Worm (Caenorhabditis elegans) whole organism, L3 larva: Measurements from ENCODE around the gene K11H3.3.

Experiments
- R02D3.7 ChIP-seq: fragments of 150-350 bp; optimal IDR thresholded peaks from 2 replicates; lab custom pipeline; 2014; ENCODE audit warnings: missing biosample characterization, missing genetic modification characterization
- ZK546.5 ChIP-seq: sonication (generic microtip); optimal IDR thresholded peaks from 2 replicates; lab custom pipeline; 2017; ENCODE audit warnings: missing biosample characterization, missing genetic modification characterization
- aly-2 ChIP-seq: fragments of 150-350 bp; optimal IDR thresholded peaks from 2 replicates; lab custom pipeline; 2014; ENCODE audit warnings: missing biosample characterization, missing genetic modification characterization
- ama-1 ChIP-seq: fragments of 150-350 bp; optimal IDR thresholded peaks from 2 replicates; lab custom pipeline; 2018
- ceh-16 ChIP-seq: sonication (generic microtip); optimal IDR thresholded peaks from 2 replicates; lab custom pipeline; 2017; ENCODE audit warnings: missing biosample characterization, missing genetic modification characterization
- ceh-28 ChIP-seq: fragments of 150-350 bp; optimal IDR thresholded peaks from 2 replicates; lab custom pipeline; 2014; ENCODE audit warnings: missing biosample characterization, missing genetic modification reagents, missing genetic modification characterization
- ceh-82 ChIP-seq: fragments of 150-350 bp; optimal IDR thresholded peaks from 2 replicates; lab custom pipeline; 2014; ENCODE audit warnings: missing biosample characterization, missing genetic modification characterization
- ceh-9 ChIP-seq: sonication (generic microtip); optimal IDR thresholded peaks from 2 replicates; lab custom pipeline; 2018; ENCODE audit warnings: missing biosample characterization, missing genetic modification characterization
- daf-12 ChIP-seq: fragments of 150-350 bp; optimal IDR thresholded peaks from 2 replicates; lab custom pipeline; 2014; ENCODE audit warnings: missing biosample characterization, missing genetic modification reagents, missing genetic modification characterization
- egl-27 ChIP-seq: sonication (generic microtip); optimal IDR thresholded peaks from 4 replicates; lab custom pipeline; 2017; ENCODE audit warnings: missing biosample characterization, missing genetic modification reagents, missing genetic modification characterization
- elt-1 ChIP-seq: fragments of 150-350 bp; optimal IDR thresholded peaks from 2 replicates; lab custom pipeline; 2014; ENCODE audit warnings: missing biosample characterization, missing genetic modification characterization
- elt-2 ChIP-seq: sonication (generic microtip); optimal IDR thresholded peaks from 2 replicates; lab custom pipeline; 2016; ENCODE audit warnings: missing genetic modification reagents, mild to moderate bottlenecking, missing genetic modification characterization, missing compliant biosample characterization
- elt-3 ChIP-seq, 3 experiments: fragments of 150-350 bp in 1 of 3; sonication (generic microtip) in 2 of 3; optimal IDR thresholded peaks; 2 replicates in 2 of 3; 4 replicates in 1 of 3; lab custom pipeline; 2014 to 2017; ENCODE audit warnings: missing biosample characterization in 3 of 3, missing genetic modification characterization in 3 of 3
- eor-1 ChIP-seq, 2 experiments: fragments of 150-350 bp; optimal IDR thresholded peaks; 2 replicates each; lab custom pipeline; 2014 to 2018; ENCODE audit warnings: missing biosample characterization in 2 of 2, missing genetic modification characterization in 2 of 2
- fkh-10 ChIP-seq: sonication (generic microtip); optimal IDR thresholded peaks from 2 replicates; lab custom pipeline; 2017; ENCODE audit warnings: missing biosample characterization, missing genetic modification reagents, missing genetic modification characterization
- fkh-2 ChIP-seq: fragments of 150-350 bp; optimal IDR thresholded peaks from 2 replicates; lab custom pipeline; 2014; ENCODE audit warnings: missing biosample characterization, missing genetic modification reagents, missing genetic modification characterization
- fos-1 ChIP-seq: fragments of 150-350 bp; optimal IDR thresholded peaks from 2 replicates; lab custom pipeline; 2014; ENCODE audit warnings: missing biosample characterization, missing genetic modification characterization
- hmg-11 ChIP-seq: sonication (generic microtip); optimal IDR thresholded peaks from 2 replicates; lab custom pipeline; 2016; ENCODE audit warnings: missing genetic modification characterization, missing compliant biosample characterization
- jun-1 ChIP-seq: fragments of 150-350 bp; optimal IDR thresholded peaks from 2 replicates; lab custom pipeline; 2014; ENCODE audit warnings: missing biosample characterization, missing genetic modification reagents, missing genetic modification characterization
- lin-39 ChIP-seq: fragments of 150-350 bp; optimal IDR thresholded peaks from 2 replicates; lab custom pipeline; 2018; ENCODE audit warnings: missing biosample characterization, missing genetic modification reagents, missing genetic modification characterization
- lsy-12 ChIP-seq: sonication (generic microtip); optimal IDR thresholded peaks from 2 replicates; lab custom pipeline; 2016; ENCODE audit warnings: mild to moderate bottlenecking, missing genetic modification characterization, missing compliant biosample characterization
- mml-1 ChIP-seq: fragments of 150-350 bp; sonication (generic microtip); optimal IDR thresholded peaks from 3 replicates; lab custom pipeline; 2014; ENCODE audit warnings: missing biosample characterization, missing genetic modification characterization
- nhr-11 ChIP-seq: fragments of 150-350 bp; optimal IDR thresholded peaks from 2 replicates; lab custom pipeline; 2014; ENCODE audit warnings: missing biosample characterization, missing genetic modification characterization
- nhr-12 ChIP-seq: fragments of 150-350 bp; optimal IDR thresholded peaks from 2 replicates; lab custom pipeline; 2014; ENCODE audit warnings: missing biosample characterization, missing genetic modification characterization
- nhr-23 ChIP-seq: fragments of 150-350 bp; optimal IDR thresholded peaks from 2 replicates; lab custom pipeline; 2014; ENCODE audit warnings: missing biosample characterization, missing genetic modification reagents, missing genetic modification characterization
- nhr-25 ChIP-seq: sonication (generic microtip); optimal IDR thresholded peaks from 2 replicates; lab custom pipeline; 2017; ENCODE audit warnings: missing biosample characterization, missing genetic modification characterization
- nhr-28 ChIP-seq: fragments of 150-350 bp; optimal IDR thresholded peaks from 2 replicates; lab custom pipeline; 2014; ENCODE audit warnings: missing biosample characterization, missing genetic modification characterization
- nhr-76 ChIP-seq: fragments of 150-350 bp; sonication (generic microtip); optimal IDR thresholded peaks from 5 replicates; lab custom pipeline; 2014; ENCODE audit warnings: missing biosample characterization, missing genetic modification characterization
- nhr-77 ChIP-seq: fragments of 150-350 bp; optimal IDR thresholded peaks from 2 replicates; lab custom pipeline; 2014; ENCODE audit warnings: missing biosample characterization, missing genetic modification characterization
- pha-4 ChIP-seq: fragments of 150-350 bp; optimal IDR thresholded peaks from 2 replicates; lab custom pipeline; 2014; ENCODE audit warnings: missing biosample characterization, missing genetic modification reagents, missing genetic modification characterization
- pqm-1 ChIP-seq: fragments of 150-350 bp; optimal IDR thresholded peaks from 2 replicates; lab custom pipeline; 2017; ENCODE audit warnings: missing biosample characterization, missing genetic modification characterization, inconsistent platforms
- skn-1 ChIP-seq: fragments of 150-350 bp; optimal IDR thresholded peaks from 2 replicates; lab custom pipeline; 2014; ENCODE audit warnings: missing biosample characterization, missing genetic modification characterization
- snpc-4 ChIP-seq: fragments of 150-350 bp; optimal IDR thresholded peaks from 2 replicates; lab custom pipeline; 2014; ENCODE audit warnings: missing biosample characterization, missing genetic modification characterization
- tbx-2 ChIP-seq: sonication (generic microtip); optimal IDR thresholded peaks from 2 replicates; lab custom pipeline; 2016; ENCODE audit warnings: mild to moderate bottlenecking, missing genetic modification characterization, missing compliant biosample characterization
- unc-39 ChIP-seq: sonication (generic microtip); optimal IDR thresholded peaks from 4 replicates; lab custom pipeline; 2017; ENCODE audit warnings: missing biosample characterization, missing genetic modification characterization
- unc-62 ChIP-seq: fragments of 150-350 bp; sonication (generic microtip); optimal IDR thresholded peaks from 4 replicates; lab custom pipeline; 2014; ENCODE audit warnings: missing biosample characterization, missing genetic modification reagents, missing genetic modification characterization
- zag-1 ChIP-seq: fragments of 150-350 bp; optimal IDR thresholded peaks from 2 replicates; lab custom pipeline; 2014; ENCODE audit warnings: missing biosample characterization, missing genetic modification characterization
- ztf-11 ChIP-seq: fragments of 150-350 bp; optimal IDR thresholded peaks from 2 replicates; lab custom pipeline; 2014; ENCODE audit warnings: missing biosample characterization, missing genetic modification characterization

K11H3.3 gene

ce11 chrIII:9848603-9849002, 3.1 kb upstream of the K11H3.3 start:
- TF ChIP-seq mml-1 (no peak), nhr-12 (tag; lab: Kevin White, UChicago) (no peak), fos-1 (tag; lab: Kevin White, UChicago) (no peak), nhr-23 (tag; lab: Kevin White, UChicago) (no peak), nhr-11 (tag; lab: Kevin White, UChicago) (no peak), R02D3.7 (tag; lab: Kevin White, UChicago) (no peak), ZK546.5 (no peak), unc-39 (no peak), pha-4 (tag; lab: Kevin White, UChicago) (no peak), unc-62 (no peak), nhr-76 (tag; lab: Kevin White, UChicago) (no peak), zag-1 (tag; lab: Kevin White, UChicago) (no peak), daf-12 (tag; lab: Kevin White, UChicago) (no peak)

- TF ChIP-seq tbx-2 (tag; lab: Kevin White, UChicago), result no peak
- no peak for TF ChIP-seq eor-1 (tag; optimal IDR thresholded peaks at IDR 0.05; lab: Kevin White, UChicago)
- TF ChIP-seq ZK546.5, result no peak
- TF ChIP-seq aly-2 (tag; lab: Kevin White, UChicago), result no peak
- peak; percentile 75 for TF ChIP-seq pha-4 (tag; lab: Kevin White, UChicago)
- peak; percentile 67 for TF ChIP-seq skn-1 (tag; lab: Kevin White, UChicago)
- peak in 2 of 3 experiments; percentile 9 to 57 for TF ChIP-seq elt-3 (tag; optimal IDR thresholded peaks at IDR 0.05; lab: Kevin White, UChicago)
- no peak for TF ChIP-seq mml-1
- no peak for TF ChIP-seq hmg-11 (tag; lab: Kevin White, UChicago)
- TF ChIP-seq nhr-28, result no peak
- TF ChIP-seq elt-2 (tag; lab: Kevin White, UChicago), result peak; percentile 77
- peak; percentile 59 for TF ChIP-seq ceh-28 (tag; lab: Kevin White, UChicago)
- TF ChIP-seq pqm-1 (tag; lab: Kevin White, UChicago), result peak; percentile 82
Observed at ce11 chrIII:9849950-9850349, 1.7 kb upstream of the K11H3.3 start.

- TF ChIP-seq nhr-23 (tag; lab: Kevin White, UChicago) (no peak), ceh-9 (tag; lab: Kevin White, UChicago) (no peak), nhr-25 (no peak), ceh-82 (tag; lab: Kevin White, UChicago) (no peak), elt-2 (tag; lab: Kevin White, UChicago) (peak; percentile 21), unc-62 (no peak), pqm-1 (tag; lab: Kevin White, UChicago) (peak; percentile 49), elt-1 (tag; lab: Kevin White, UChicago) (no peak), egl-27 (tag; lab: Kevin White, UChicago) (no peak), fos-1 (tag; lab: Kevin White, UChicago) (no peak), fkh-2 (no peak), fkh-10 (GFP tag; lab: Kevin White, UChicago) (no peak), nhr-76 (tag; lab: Kevin White, UChicago) (no peak), ztf-11 (tag; lab: Kevin White, UChicago) (no peak)
Observed at ce11 chrIII:9850877-9851276, 777 bp upstream of the K11H3.3 start.

DNA sequence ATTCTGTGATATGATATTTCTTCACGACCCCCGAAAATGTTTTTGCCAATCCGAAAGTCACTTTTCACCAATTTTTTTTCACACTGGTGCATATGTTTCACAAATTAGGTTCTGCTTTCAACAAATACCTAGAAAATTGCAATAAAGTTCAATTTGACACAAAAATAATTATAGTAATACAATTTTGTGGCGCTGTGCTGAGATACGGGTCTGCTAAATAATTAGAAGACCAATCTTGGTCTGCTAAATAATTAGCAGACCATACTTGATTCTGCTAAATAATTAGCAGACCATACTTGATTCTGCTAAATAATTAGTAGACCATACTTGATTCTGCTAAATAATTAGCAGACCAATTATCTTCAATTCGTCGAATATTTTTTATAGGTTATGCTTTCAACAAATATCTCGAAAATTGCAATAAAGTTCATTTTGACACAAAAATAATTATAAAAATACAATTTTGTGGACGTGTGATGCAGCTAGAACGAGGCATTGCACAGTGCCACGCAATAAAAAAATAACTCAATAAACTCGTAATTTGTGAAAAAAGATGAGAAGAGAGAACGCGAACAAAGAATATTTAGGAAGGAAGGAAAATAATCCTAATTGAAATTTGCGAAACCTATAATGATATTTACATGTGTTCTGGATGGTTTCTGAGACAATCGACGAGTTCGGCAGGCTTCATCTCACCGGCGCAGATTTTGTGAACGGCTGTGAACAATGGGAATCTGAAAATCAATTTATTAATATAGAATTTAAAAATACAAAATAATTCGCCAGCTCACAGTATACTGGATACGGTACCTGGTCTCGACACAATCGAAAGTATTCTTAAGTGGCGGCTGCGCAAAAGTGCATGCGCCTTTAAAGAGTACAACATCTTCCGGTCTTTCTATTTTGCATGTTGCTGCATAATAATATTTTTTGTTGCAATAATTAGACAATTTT, 2.3 kb downstream of the K11H3.3 start:
- TF ChIP-seq nhr-11 (tag; lab: Kevin White, UChicago) (no peak), lin-39 (tag; lab: Kevin White, UChicago) (no peak), ama-1 (peak; percentile 7), elt-2 (tag; lab: Kevin White, UChicago) (peak; percentile 15), skn-1 (tag; lab: Kevin White, UChicago) (no peak)

ce11 chrIII:9854960-9855359, 3.3 kb downstream of the K11H3.3 start:
- TF ChIP-seq nhr-77 (no peak), zag-1 (tag; lab: Kevin White, UChicago) (no peak), jun-1 (no peak), elt-3 (tag; optimal IDR thresholded peaks at IDR 0.05; lab: Kevin White, UChicago) (no peak), ceh-16 (tag; lab: Kevin White, UChicago) (no peak), snpc-4 (no peak), nhr-25 (no peak), R02D3.7 (tag; lab: Kevin White, UChicago) (no peak), lsy-12 (tag; lab: Kevin White, UChicago) (no peak), ceh-82 (tag; lab: Kevin White, UChicago) (no peak), fkh-10 (GFP tag; lab: Kevin White, UChicago) (no peak), fos-1 (tag; lab: Kevin White, UChicago) (no peak), hmg-11 (tag; lab: Kevin White, UChicago) (no peak), elt-1 (tag; lab: Kevin White, UChicago) (no peak), nhr-11 (tag; lab: Kevin White, UChicago) (no peak)
- TF ChIP-seq, all 47 proteins: peak for 0
